Worm (Caenorhabditis elegans): ENCODE results near the gene dpy-10.

Gene dpy-10

DNA sequence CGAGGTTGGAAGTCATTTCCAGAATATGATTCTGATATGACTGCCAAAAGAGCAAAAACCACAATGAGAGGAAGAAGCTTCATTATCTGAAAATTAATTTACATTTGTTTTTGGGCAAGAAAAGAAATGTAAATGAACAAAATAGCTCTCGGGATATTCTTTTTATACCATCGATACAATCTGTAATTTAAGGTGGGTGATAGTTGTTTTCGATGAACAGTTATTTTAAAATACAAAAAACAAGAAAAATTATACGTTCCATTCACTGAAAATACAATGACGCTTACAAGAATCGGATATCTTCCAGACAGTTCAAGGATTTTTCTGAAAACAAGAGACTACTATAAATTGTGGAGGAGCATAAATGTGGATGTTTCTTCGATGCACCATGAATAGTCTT, 32.6 kb upstream of the dpy-10 start, which contains the start of gene ins-15:
ins-15 (minus strand) TSS at position 101 of the 400 bp plus-strand sequence.
- no peak for TF ChIP-seq ceh-83 (GFP tag; optimal IDR thresholded peaks at IDR 0.05)
- TF ChIP-seq ztf-11 (tag; optimal IDR thresholded peaks at IDR 0.05) = no peak
- TF ChIP-seq flh-1 (GFP tag; optimal IDR thresholded peaks at IDR 0.05) = no peak
- no peak for TF ChIP-seq zip-8 (tag; optimal IDR thresholded peaks at IDR 0.05)
- no peak for TF ChIP-seq drap-1 (GFP tag; optimal IDR thresholded peaks at IDR 0.05)
- no peak for TF ChIP-seq elt-3 (tag; optimal IDR thresholded peaks at IDR 0.05)
- TF ChIP-seq nhr-2 (tag; optimal IDR thresholded peaks at IDR 0.05) = no peak
- no peak for TF ChIP-seq mls-2 (tag; optimal IDR thresholded peaks at IDR 0.05)
- no peak for TF ChIP-seq snpc-4 (tag; optimal IDR thresholded peaks at IDR 0.05)
- no peak for TF ChIP-seq elt-1 (tag; optimal IDR thresholded peaks at IDR 0.05; ENCODE audit: borderline replicate concordance, insufficient read depth)
- TF ChIP-seq lsy-2 (tag; optimal IDR thresholded peaks at IDR 0.05) = no peak
- no peak for TF ChIP-seq mep-1 (tag; optimal IDR thresholded peaks at IDR 0.05)
- no peak for TF ChIP-seq pha-4 (tag; optimal IDR thresholded peaks at IDR 0.05)

DNA sequence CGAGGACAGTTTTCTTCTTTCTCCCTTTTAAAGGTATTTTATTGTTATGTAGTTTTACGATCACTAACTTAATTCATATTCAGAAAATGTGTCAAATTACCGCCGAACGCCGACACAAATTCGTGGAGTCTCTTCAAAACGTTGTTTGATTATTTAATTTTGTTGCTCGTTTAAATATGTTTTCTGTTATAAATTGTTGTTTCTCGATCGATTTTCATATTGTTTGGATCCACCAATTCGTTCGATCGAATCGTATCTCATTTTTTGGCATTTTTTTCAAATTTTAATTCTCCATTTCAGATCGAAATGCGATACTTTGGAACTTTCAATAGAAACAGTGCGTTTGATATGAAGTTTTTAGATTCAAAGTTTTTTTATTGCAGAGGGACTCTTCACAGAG, 30.6 kb upstream of the dpy-10 start, which contains the start of gene F41G3.6:
F41G3.6 (plus strand) TSS at position 301 of the 400 bp plus-strand sequence.
- TF ChIP-seq mls-2 (tag; optimal IDR thresholded peaks at IDR 0.05) (no peak), lin-13 (tag; optimal IDR thresholded peaks at IDR 0.05) (no peak)

DNA sequence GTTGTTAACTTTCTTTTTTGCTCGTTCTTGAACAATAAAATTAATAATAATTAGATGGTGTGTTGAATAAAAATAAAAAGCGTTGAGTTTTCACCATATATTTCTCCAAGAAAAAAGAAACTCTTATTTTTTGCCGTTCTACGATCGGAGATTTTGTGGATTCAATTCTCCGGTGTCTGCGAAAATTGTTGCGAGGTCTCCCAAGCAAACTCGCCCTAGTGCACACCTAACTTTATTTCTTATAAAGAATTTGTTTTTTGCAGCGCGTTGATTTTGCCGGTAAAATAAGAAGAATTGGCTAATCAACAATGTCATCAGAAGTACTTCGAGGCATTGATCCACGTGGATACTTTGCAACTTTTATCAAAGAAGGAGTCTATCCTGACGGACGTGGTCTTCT, 29.4 kb upstream of the dpy-10 start, which contains the start of gene exos-8:
exos-8 (plus strand) TSS at position 264 of the 400 bp plus-strand sequence.
- TF ChIP-seq unc-120 (tag; optimal IDR thresholded peaks at IDR 0.05; ENCODE audit: poor library complexity, severe bottlenecking) = no peak
- TF ChIP-seq nhr-12 (tag; optimal IDR thresholded peaks at IDR 0.05) = no peak
- TF ChIP-seq nhr-237 (tag; optimal IDR thresholded peaks at IDR 0.05) = peak; percentile 49
- TF ChIP-seq drap-1 (GFP tag; optimal IDR thresholded peaks at IDR 0.05) = peak; percentile 6
- TF ChIP-seq ces-1 (GFP tag; optimal IDR thresholded peaks at IDR 0.05) = peak; percentile 76
- TF ChIP-seq lsy-2 (tag; optimal IDR thresholded peaks at IDR 0.05) = peak; percentile 67
- peak; percentile 67 for TF ChIP-seq mep-1 (tag; optimal IDR thresholded peaks at IDR 0.05)
- peak; percentile 1 for TF ChIP-seq lin-32 (GFP tag; optimal IDR thresholded peaks at IDR 0.05)
- TF ChIP-seq M03D4.4 (tag; optimal IDR thresholded peaks at IDR 0.05) = peak; percentile 28
- TF ChIP-seq cnd-1 (tag; optimal IDR thresholded peaks at IDR 0.05) = peak; percentile 46
- TF ChIP-seq lin-13 (tag; optimal IDR thresholded peaks at IDR 0.05) = peak; percentile 34
- TF ChIP-seq mls-2 (tag; optimal IDR thresholded peaks at IDR 0.05) = peak; percentile 50
- no peak for TF ChIP-seq zip-8 (tag; optimal IDR thresholded peaks at IDR 0.05)

ce11 chrII:6736604-6737003, 24.6 kb upstream of the dpy-10 start, which contains the start of gene T14B4.1:
T14B4.1 (plus strand) TSS chrII:6736904.
- no peak for TF ChIP-seq flh-1 (GFP tag; optimal IDR thresholded peaks at IDR 0.05)
- TF ChIP-seq snpc-4 (tag; optimal IDR thresholded peaks at IDR 0.05) = no peak
- no peak for TF ChIP-seq lin-13 (tag; optimal IDR thresholded peaks at IDR 0.05)
- no peak for TF ChIP-seq hlh-1 (tag; optimal IDR thresholded peaks at IDR 0.05)
- no peak for TF ChIP-seq ceh-83 (GFP tag; optimal IDR thresholded peaks at IDR 0.05)
- TF ChIP-seq ceh-43 (GFP tag; optimal IDR thresholded peaks at IDR 0.05) = no peak
- no peak for TF ChIP-seq ham-2 (GFP tag; optimal IDR thresholded peaks at IDR 0.05)
- TF ChIP-seq drap-1 (GFP tag; optimal IDR thresholded peaks at IDR 0.05) = no peak
- no peak for TF ChIP-seq unc-120 (tag; optimal IDR thresholded peaks at IDR 0.05; ENCODE audit: poor library complexity, severe bottlenecking)
- TF ChIP-seq elt-1 (tag; optimal IDR thresholded peaks at IDR 0.05; ENCODE audit: borderline replicate concordance, insufficient read depth) = no peak
- TF ChIP-seq nhr-12 (tag; optimal IDR thresholded peaks at IDR 0.05) = no peak
- no peak for TF ChIP-seq mep-1 (tag; optimal IDR thresholded peaks at IDR 0.05)
- TF ChIP-seq ceh-39 (tag; optimal IDR thresholded peaks at IDR 0.05) = no peak
- TF ChIP-seq bed-3 (GFP tag; optimal IDR thresholded peaks at IDR 0.05) = no peak
- TF ChIP-seq nhr-237 (tag; optimal IDR thresholded peaks at IDR 0.05) = no peak
- no peak for TF ChIP-seq lin-32 (GFP tag; optimal IDR thresholded peaks at IDR 0.05)
- TF ChIP-seq mls-2 (tag; optimal IDR thresholded peaks at IDR 0.05) = no peak
- TF ChIP-seq unc-39 (tag; optimal IDR thresholded peaks at IDR 0.05) = no peak

DNA sequence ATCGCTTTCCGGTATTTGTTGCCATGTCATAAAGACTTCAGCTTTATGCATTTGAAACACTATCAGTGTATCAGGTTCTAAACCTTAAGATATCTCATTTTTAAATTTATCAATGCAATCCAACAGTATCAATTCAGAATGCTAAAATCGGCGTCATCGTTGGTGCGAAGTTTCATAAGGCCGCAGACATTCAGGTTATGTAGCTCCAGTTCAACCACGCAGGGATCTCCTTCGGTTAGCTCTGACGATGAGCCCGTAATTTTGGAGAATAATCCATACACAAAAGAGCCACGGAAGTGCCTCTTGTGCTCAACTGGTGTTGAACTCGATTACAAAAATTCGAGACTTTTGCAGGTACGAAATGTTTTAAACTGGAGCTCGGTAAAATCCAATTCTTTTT, 24.0 kb upstream of the dpy-10 start, which contains the start of gene mrps-18.C:
mrps-18.C (plus strand) TSS at position 138 of the 400 bp plus-strand sequence.
- TF ChIP-seq ham-2 (GFP tag; optimal IDR thresholded peaks at IDR 0.05) (no peak), hlh-1 (tag; optimal IDR thresholded peaks at IDR 0.05) (no peak), elt-1 (tag; optimal IDR thresholded peaks at IDR 0.05; ENCODE audit: borderline replicate concordance, insufficient read depth) (no peak), nhr-76 (tag; optimal IDR thresholded peaks at IDR 0.05) (no peak), unc-39 (tag; optimal IDR thresholded peaks at IDR 0.05) (no peak)

- peak; percentile 83 for TF ChIP-seq lsy-2 (tag; optimal IDR thresholded peaks at IDR 0.05)
- peak; percentile 76 for TF ChIP-seq mep-1 (tag; optimal IDR thresholded peaks at IDR 0.05)
- TF ChIP-seq mls-2 (tag; optimal IDR thresholded peaks at IDR 0.05) = no peak
- TF ChIP-seq ces-1 (GFP tag; optimal IDR thresholded peaks at IDR 0.05) = peak; percentile 50
- TF ChIP-seq cnd-1 (tag; optimal IDR thresholded peaks at IDR 0.05) = no peak
- TF ChIP-seq flh-1 (GFP tag; optimal IDR thresholded peaks at IDR 0.05) = no peak
- TF ChIP-seq sptf-1 (tag; optimal IDR thresholded peaks at IDR 0.05) = peak; percentile 36
- peak; percentile 34 for TF ChIP-seq pha-4 (tag; optimal IDR thresholded peaks at IDR 0.05)
Observed at ce11 chrII:6734674-6735073, 22.6 kb upstream of the dpy-10 start, which contains the start of gene T14B4.3. T14B4.3 (plus strand) TSS chrII:6734937.

All from whole organism, mixed stage, embryonic.